Worm (Caenorhabditis elegans) whole organism, mixed stage, embryonic: ENCODE results near the gene zipt-15.

Experiments used
- M03D4.4 ChIP-seq: sonication (generic microtip); optimal IDR thresholded peaks from 2 replicates; lab custom pipeline; 2017; ENCODE audit warnings: mild to moderate bottlenecking, missing genetic modification characterization, missing compliant biosample characterization
- bed-3 ChIP-seq: fragments of 200-800 bp; sonication (Bioruptor generic); optimal IDR thresholded peaks from 3 replicates; lab custom pipeline; 2018; ENCODE audit warnings: mild to moderate bottlenecking, missing genetic modification characterization, moderate library complexity, missing compliant biosample characterization
- blmp-1 ChIP-seq: fragments of 150-350 bp; optimal IDR thresholded peaks from 2 replicates; lab custom pipeline; 2014; ENCODE audit warnings: missing biosample characterization, missing genetic modification characterization
- ceh-39 ChIP-seq: fragments of 150-350 bp; optimal IDR thresholded peaks from 2 replicates; lab custom pipeline; 2014; ENCODE audit warnings: missing biosample characterization, missing genetic modification characterization
- ceh-43 ChIP-seq: fragments of 200-800 bp; sonication (Bioruptor generic); optimal IDR thresholded peaks from 2 replicates; lab custom pipeline; 2018; ENCODE audit warnings: mild to moderate bottlenecking, missing genetic modification characterization, moderate library complexity, missing compliant biosample characterization
- ceh-83 ChIP-seq: fragments of 200-800 bp; sonication (Bioruptor generic); optimal IDR thresholded peaks from 2 replicates; lab custom pipeline; 2018; ENCODE audit warnings: mild to moderate bottlenecking, missing genetic modification characterization, missing compliant biosample characterization
- ces-1 ChIP-seq: fragments of 150-350 bp; optimal IDR thresholded peaks from 2 replicates; lab custom pipeline; 2014; ENCODE audit warnings: missing biosample characterization, missing genetic modification reagents, missing genetic modification characterization
- cnd-1 ChIP-seq: fragments of 200-800 bp; sonication (Bioruptor generic); optimal IDR thresholded peaks from 2 replicates; lab custom pipeline; 2018; ENCODE audit warnings: mild to moderate bottlenecking, missing genetic modification characterization, missing compliant biosample characterization
- drap-1 ChIP-seq: fragments of 200-800 bp; sonication (Bioruptor generic); optimal IDR thresholded peaks from 3 replicates; lab custom pipeline; 2018; ENCODE audit warnings: mild to moderate bottlenecking, missing genetic modification characterization, missing compliant biosample characterization
- elt-1 ChIP-seq: sonication (generic microtip); optimal IDR thresholded peaks from 2 replicates; lab custom pipeline; 2017; ENCODE audit warnings: missing genetic modification characterization, mild to moderate bottlenecking, missing compliant biosample characterization, antibody characterized with exemption, moderate library complexity, borderline replicate concordance; ENCODE audit not compliant: insufficient read depth
- elt-3 ChIP-seq: fragments of 150-350 bp; optimal IDR thresholded peaks from 2 replicates; lab custom pipeline; 2014; ENCODE audit warnings: missing biosample characterization, missing genetic modification characterization
- flh-1 ChIP-seq: fragments of 200-800 bp; sonication (Bioruptor generic); optimal IDR thresholded peaks from 2 replicates; lab custom pipeline; 2018; ENCODE audit warnings: mild to moderate bottlenecking, missing genetic modification characterization, moderate library complexity, missing compliant biosample characterization
- ham-2 ChIP-seq: fragments of 200-800 bp; sonication (Bioruptor generic); optimal IDR thresholded peaks from 2 replicates; lab custom pipeline; 2018; ENCODE audit warnings: mild to moderate bottlenecking, missing genetic modification characterization, missing compliant biosample characterization
- hlh-1 ChIP-seq: fragments of 150-350 bp; optimal IDR thresholded peaks from 2 replicates; lab custom pipeline; 2014; ENCODE audit warnings: missing biosample characterization, missing genetic modification reagents, missing genetic modification characterization
- lin-13 ChIP-seq: fragments of 150-350 bp; optimal IDR thresholded peaks from 2 replicates; lab custom pipeline; 2014; ENCODE audit warnings: missing biosample characterization, missing genetic modification characterization
- lin-32 ChIP-seq: fragments of 200-800 bp; sonication (Bioruptor generic); optimal IDR thresholded peaks from 2 replicates; lab custom pipeline; 2018; ENCODE audit warnings: mild to moderate bottlenecking, missing genetic modification characterization, missing compliant biosample characterization
- lsy-2 ChIP-seq: fragments of 150-350 bp; optimal IDR thresholded peaks from 2 replicates; lab custom pipeline; 2014; ENCODE audit warnings: missing biosample characterization, missing genetic modification characterization
- mab-5 ChIP-seq: fragments of 150-350 bp; optimal IDR thresholded peaks from 2 replicates; lab custom pipeline; 2014; ENCODE audit warnings: missing biosample characterization, missing genetic modification characterization
- mep-1 ChIP-seq: fragments of 150-350 bp; optimal IDR thresholded peaks from 2 replicates; lab custom pipeline; 2017; ENCODE audit warnings: missing biosample characterization, missing genetic modification reagents, missing genetic modification characterization, inconsistent platforms
- mls-2 ChIP-seq: sonication (generic microtip); optimal IDR thresholded peaks from 2 replicates; lab custom pipeline; 2016; ENCODE audit warnings: mild to moderate bottlenecking, missing genetic modification characterization, moderate library complexity, missing compliant biosample characterization
- nhr-12 ChIP-seq: fragments of 150-350 bp; optimal IDR thresholded peaks from 2 replicates; lab custom pipeline; 2014; ENCODE audit warnings: missing biosample characterization, missing genetic modification characterization
- nhr-2 ChIP-seq: fragments of 150-350 bp; optimal IDR thresholded peaks from 2 replicates; lab custom pipeline; 2014; ENCODE audit warnings: missing biosample characterization, missing genetic modification characterization
- nhr-237 ChIP-seq: fragments of 150-350 bp; optimal IDR thresholded peaks from 2 replicates; lab custom pipeline; 2014; ENCODE audit warnings: missing biosample characterization, missing genetic modification characterization
- nhr-28 ChIP-seq: fragments of 150-350 bp; optimal IDR thresholded peaks from 2 replicates; lab custom pipeline; 2014; ENCODE audit warnings: missing biosample characterization, missing genetic modification characterization
- nhr-76 ChIP-seq: sonication (generic microtip); optimal IDR thresholded peaks from 2 replicates; lab custom pipeline; 2017; ENCODE audit warnings: missing biosample characterization, missing genetic modification characterization
- pha-4 ChIP-seq: fragments of 150-350 bp; optimal IDR thresholded peaks from 2 replicates; lab custom pipeline; 2018; ENCODE audit warnings: missing biosample characterization, missing genetic modification reagents, missing genetic modification characterization
- sem-2 ChIP-seq: fragments of 200-800 bp; sonication (Bioruptor generic); optimal IDR thresholded peaks from 2 replicates; lab custom pipeline; 2018; ENCODE audit warnings: mild to moderate bottlenecking, missing genetic modification characterization, missing compliant biosample characterization
- snpc-4 ChIP-seq: fragments of 150-350 bp; optimal IDR thresholded peaks from 2 replicates; lab custom pipeline; 2014; ENCODE audit warnings: missing biosample characterization, missing genetic modification characterization
- sptf-1 ChIP-seq: sonication (generic microtip); optimal IDR thresholded peaks from 2 replicates; lab custom pipeline; 2017; ENCODE audit warnings: mild to moderate bottlenecking, missing genetic modification characterization, moderate library complexity, missing compliant biosample characterization
- tbx-8 ChIP-seq: fragments of 200-800 bp; sonication (Bioruptor generic); optimal IDR thresholded peaks from 2 replicates; lab custom pipeline; 2018; ENCODE audit warnings: mild to moderate bottlenecking, missing genetic modification characterization, moderate library complexity, missing compliant biosample characterization
- unc-120 ChIP-seq: sonication (generic microtip); optimal IDR thresholded peaks from 2 replicates; lab custom pipeline; 2017; ENCODE audit warnings: missing genetic modification characterization, missing compliant biosample characterization; ENCODE audit not compliant: poor library complexity, severe bottlenecking
- unc-39 ChIP-seq: fragments of 150-350 bp; optimal IDR thresholded peaks from 2 replicates; lab custom pipeline; 2014; ENCODE audit warnings: missing biosample characterization, missing genetic modification characterization
- unc-62 ChIP-seq: fragments of 150-350 bp; optimal IDR thresholded peaks from 2 replicates; lab custom pipeline; 2014; ENCODE audit warnings: missing biosample characterization, missing genetic modification reagents, missing genetic modification characterization
- zip-8 ChIP-seq: fragments of 150-350 bp; optimal IDR thresholded peaks from 2 replicates; lab custom pipeline; 2014; ENCODE audit warnings: missing biosample characterization, missing genetic modification characterization
- ztf-11 ChIP-seq: fragments of 150-350 bp; optimal IDR thresholded peaks from 2 replicates; lab custom pipeline; 2014; ENCODE audit warnings: missing biosample characterization, missing genetic modification characterization

The zipt-15 gene

ce11 chrIV:801162-801561, 23.6 kb downstream of the zipt-15 start:
- no peak for TF ChIP-seq zip-8 (tag; lab: Kevin White, UChicago)
- TF ChIP-seq elt-3 (tag; lab: Kevin White, UChicago), result no peak
- TF ChIP-seq, all 35 proteins: peak for 0

ce11 chrIV:800518-800917, 24.2 kb downstream of the zipt-15 start, which contains the start of gene mrpl-46:
TSS of gene mrpl-46 (plus strand) at chrIV:800818.
- no peak for TF ChIP-seq unc-39 (tag; lab: Kevin White, UChicago)
- TF ChIP-seq nhr-12, result no peak
- no peak for TF ChIP-seq ceh-43 (GFP tag; lab: Kevin White, UChicago)

- TF ChIP-seq drap-1 (GFP tag; lab: Kevin White, UChicago), result peak; percentile 34
- peak; percentile 20 for TF ChIP-seq mep-1 (tag; lab: Kevin White, UChicago)
- TF ChIP-seq bed-3 (GFP tag; lab: Kevin White, UChicago), result peak; percentile 55
- TF ChIP-seq ceh-39, result no peak
- TF ChIP-seq flh-1 (GFP tag; lab: Kevin White, UChicago), result no peak
- peak; percentile 49 for TF ChIP-seq ceh-83
- no peak for TF ChIP-seq elt-1
- no peak for TF ChIP-seq hlh-1
- no peak for TF ChIP-seq ham-2 (GFP tag; lab: Kevin White, UChicago)
- TF ChIP-seq M03D4.4, result peak; percentile 37
- TF ChIP-seq nhr-76 (tag; lab: Kevin White, UChicago), result no peak
- TF ChIP-seq sem-2 (GFP tag; lab: Kevin White, UChicago), result no peak
- peak; percentile 82 for TF ChIP-seq nhr-237
- TF ChIP-seq tbx-8 (GFP tag; lab: Kevin White, UChicago), result no peak
- TF ChIP-seq zip-8 (tag; lab: Kevin White, UChicago), result no peak
- TF ChIP-seq ztf-11, result no peak
- no peak for TF ChIP-seq unc-120
- TF ChIP-seq blmp-1, result no peak
- TF ChIP-seq cnd-1 (tag; lab: Kevin White, UChicago), result no peak
- TF ChIP-seq lsy-2 (tag; lab: Kevin White, UChicago), result peak; percentile 69
- TF ChIP-seq snpc-4, result no peak
- peak; percentile 26 for TF ChIP-seq ceh-43 (GFP tag; lab: Kevin White, UChicago)
- no peak for TF ChIP-seq pha-4 (tag; lab: Kevin White, UChicago)
- TF ChIP-seq unc-39 (tag; lab: Kevin White, UChicago), result no peak
- TF ChIP-seq unc-62 (GFP tag; lab: Kevin White, UChicago), result no peak
- TF ChIP-seq mab-5 (tag; lab: Kevin White, UChicago), result peak; percentile 36
- no peak for TF ChIP-seq lin-32
- no peak for TF ChIP-seq lin-13
- TF ChIP-seq elt-3 (tag; lab: Kevin White, UChicago), result no peak
- TF ChIP-seq nhr-28 (tag; lab: Kevin White, UChicago), result no peak
- peak; percentile 81 for TF ChIP-seq sptf-1 (tag; lab: Kevin White, UChicago)
- peak; percentile 80 for TF ChIP-seq ces-1 (GFP tag; lab: Kevin White, UChicago)
- TF ChIP-seq nhr-12, result no peak
- no peak for TF ChIP-seq mls-2 (tag; lab: Kevin White, UChicago)
- no peak for TF ChIP-seq nhr-2 (tag; lab: Kevin White, UChicago)
These were observed 28.2 kb downstream of the zipt-15 start, which contains the start of the genes F56B3.11 and ech-5 for ce11 chrIV:796521-797073. TSS of gene F56B3.11 (minus strand) at chrIV:796571. TSS of gene ech-5 (plus strand) at chrIV:797023.

ce11 chrIV:795383-795872, 29.3 kb downstream of the zipt-15 start, which contains the start of gene skr-18:
TSS of gene skr-18 (minus strand) at chrIV:795433.
- TF ChIP-seq tbx-8 (GFP tag; lab: Kevin White, UChicago) (no peak), mls-2 (tag; lab: Kevin White, UChicago) (no peak), ceh-43 (GFP tag; lab: Kevin White, UChicago) (no peak), elt-1 (no peak), lsy-2 (tag; lab: Kevin White, UChicago) (no peak), unc-120 (no peak), drap-1 (GFP tag; lab: Kevin White, UChicago) (no peak), nhr-28 (tag; lab: Kevin White, UChicago) (no peak), lin-13 (no peak), unc-39 (tag; lab: Kevin White, UChicago) (no peak), nhr-76 (tag; lab: Kevin White, UChicago) (no peak), pha-4 (tag; lab: Kevin White, UChicago) (no peak), elt-3 (tag; lab: Kevin White, UChicago) (no peak), snpc-4 (no peak)
